Worm (Caenorhabditis elegans): ENCODE data around the gene ZK354.6.

ce11 chrIV:5344168-5344567, 46.8 kb upstream of the ZK354.6 start:
- no peak for TF ChIP-seq unc-130 (GFP tag; optimal IDR thresholded peaks at IDR 0.05)
- TF ChIP-seq B0035.1 (tag; optimal IDR thresholded peaks at IDR 0.05) = no peak
- TF ChIP-seq ama-1 (optimal IDR thresholded peaks at IDR 0.05) = no peak
- no peak for TF ChIP-seq ama-1 (GFP tag; optimal IDR thresholded peaks at IDR 0.05)
- TF ChIP-seq D2030.7 (GFP tag; IDR thresholded peaks at IDR 0.05) = peak; percentile 45; the same call in 1 of the 2 replicates
- TF ChIP-seq ztf-26 (tag; optimal IDR thresholded peaks at IDR 0.05) = no peak
- TF ChIP-seq B0261.1 (tag; optimal IDR thresholded peaks at IDR 0.05) = peak; percentile 68
- no peak for TF ChIP-seq F57A8.1 (GFP tag; optimal IDR thresholded peaks at IDR 0.05)
- TF ChIP-seq attf-5 (GFP tag; optimal IDR thresholded peaks at IDR 0.05) = no peak
- no peak for TF ChIP-seq Y56A3A.18 (GFP tag; IDR thresholded peaks at IDR 0.05)
- no peak for TF ChIP-seq mes-4 (tag; optimal IDR thresholded peaks at IDR 0.05)
- no peak for TF ChIP-seq lin-35 (GFP tag; optimal IDR thresholded peaks at IDR 0.05)
- TF ChIP-seq efl-1 (GFP tag; optimal IDR thresholded peaks at IDR 0.05) = no peak

Data from whole organism, young adult.